Worm (Caenorhabditis elegans) whole organism, early embryonic: ENCODE measurements around the gene grl-11.

Source experiments
- B0310.2 ChIP-seq: sonication (generic microtip); optimal IDR thresholded peaks from 2 replicates; lab custom pipeline; 2016; ENCODE audit warnings: mild to moderate bottlenecking, missing genetic modification characterization, missing compliant biosample characterization
- F13C5.2 ChIP-seq: sonication (generic microtip); optimal IDR thresholded peaks from 2 replicates; lab custom pipeline; 2017; ENCODE audit warnings: mild to moderate bottlenecking, missing genetic modification characterization, inconsistent platforms, missing compliant biosample characterization
- aly-1 ChIP-seq: sonication (generic microtip); optimal IDR thresholded peaks from 2 replicates; lab custom pipeline; 2016; ENCODE audit warnings: missing genetic modification characterization, missing compliant biosample characterization
- ama-1 ChIP-seq: fragments of 150-350 bp; optimal IDR thresholded peaks from 2 replicates; lab custom pipeline; 2014
- ceh-13 ChIP-seq: fragments of 200-800 bp; sonication (Bioruptor generic); optimal IDR thresholded peaks from 2 replicates; lab custom pipeline; 2018; ENCODE audit warnings: mild to moderate bottlenecking, missing genetic modification characterization, missing compliant biosample characterization
- ets-7 ChIP-seq: sonication (generic microtip); optimal IDR thresholded peaks from 2 replicates; lab custom pipeline; 2016; ENCODE audit warnings: missing genotype, missing genetic modification characterization, missing compliant biosample characterization
- flt-1 ChIP-seq: fragments of 200-800 bp; sonication (Bioruptor generic); IDR thresholded peaks from 2 replicates; pipeline ENCODE4 v1.3.6; 2022; ENCODE audit warnings: missing genetic modification characterization, missing compliant biosample characterization
- hmbx-1 ChIP-seq: sonication (generic microtip); optimal IDR thresholded peaks from 2 replicates; lab custom pipeline; 2016; ENCODE audit warnings: mild to moderate bottlenecking, missing genetic modification characterization, missing compliant biosample characterization
- hmg-4 ChIP-seq: fragments of 200-800 bp; sonication (Bioruptor generic); optimal IDR thresholded peaks from 2 replicates; lab custom pipeline; 2018; ENCODE audit warnings: mild to moderate bottlenecking, missing genetic modification characterization, missing compliant biosample characterization
- scrt-1 ChIP-seq: fragments of 200-800 bp; sonication (Bioruptor generic); IDR thresholded peaks from 2 replicates; pipeline ENCODE4 v1.3.6; 2022; ENCODE audit warnings: missing genetic modification characterization, missing compliant biosample characterization
- sea-1 ChIP-seq: fragments of 200-800 bp; sonication (Bioruptor generic); conservative IDR thresholded peaks from 2 replicates; pipeline ENCODE4 v1.3.6; 2022; ENCODE audit warnings: missing genetic modification characterization, missing compliant biosample characterization
- tbx-11 ChIP-seq: fragments of 200-800 bp; sonication (Bioruptor generic); IDR thresholded peaks from 2 replicates; pipeline ENCODE4 v1.3.6; 2022; ENCODE audit warnings: missing genetic modification characterization, missing compliant biosample characterization
- tbx-37 ChIP-seq: fragments of 200-800 bp; sonication (Bioruptor generic); conservative IDR thresholded peaks from 2 replicates; pipeline ENCODE4 v1.3.6; 2022; ENCODE audit warnings: missing genetic modification reagents, missing genetic modification characterization, missing compliant biosample characterization

ce11 chrIII:9136587-9136986, 18.4 kb upstream of the grl-11 start, which contains the start of gene eat-4:
- TF ChIP-seq flt-1 (no peak), B0310.2 (tag; lab: Kevin White, UChicago) (no peak), ama-1 (lab: Kevin White, UChicago) (no peak), aly-1 (tag; lab: Kevin White, UChicago) (no peak), sea-1 (no peak), ceh-13 (GFP tag; lab: Kevin White, UChicago) (no peak), F13C5.2 (tag; lab: Kevin White, UChicago) (no peak), tbx-11 (GFP tag; lab: Robert Waterston, UW) (no peak), scrt-1 (GFP tag; lab: Robert Waterston, UW) (no peak), hmg-4 (GFP tag; lab: Kevin White, UChicago) (no peak), hmbx-1 (tag; lab: Kevin White, UChicago) (no peak), ets-7 (no peak), tbx-37 (GFP tag; lab: Robert Waterston, UW) (no peak)
